Fruit fly (Drosophila melanogaster) whole organism, pupa: ENCODE measurements around the gene CG13101.

Experiments used
- CG10348 ChIP-seq: fragments of 200-800 bp; sonication (Bioruptor generic); IDR thresholded peaks from 2 replicates; pipeline ENCODE4 v1.3.6; 2022; ENCODE audit warnings: missing biosample characterization, missing genetic modification characterization
- CG12605 ChIP-seq: fragments of 200-800 bp; sonication (Bioruptor generic); IDR thresholded peaks from 2 replicates; pipeline ENCODE4 v1.3.6; 2022; ENCODE audit warnings: missing biosample characterization, missing genetic modification characterization
- CG13204 ChIP-seq: fragments of 200-800 bp; sonication (Bioruptor generic); optimal IDR thresholded peaks from 2 replicates; lab custom pipeline; 2018; ENCODE audit warnings: missing biosample characterization, mild to moderate bottlenecking, missing genetic modification characterization, moderate library complexity
- CG32121 ChIP-seq: fragments of 200-800 bp; sonication (Bioruptor generic); IDR thresholded peaks from 2 replicates; pipeline ENCODE4 v1.3.6; 2022; ENCODE audit warnings: missing biosample characterization, missing genetic modification characterization
- CG8301 ChIP-seq: fragments of 200-800 bp; sonication (Bioruptor generic); optimal IDR thresholded peaks from 2 replicates; lab custom pipeline; 2018; ENCODE audit warnings: missing biosample characterization, mild to moderate bottlenecking, missing genetic modification characterization
- EcR ChIP-seq: fragments of 200-800 bp; sonication (Bioruptor generic); optimal IDR thresholded peaks from 3 replicates; lab custom pipeline; 2019; ENCODE audit warnings: missing biosample characterization, missing genetic modification characterization, mild to moderate bottlenecking, moderate library complexity, missing genetic modification reagents
- Ets98B ChIP-seq: fragments of 200-800 bp; sonication (Bioruptor generic); IDR thresholded peaks from 2 replicates; pipeline ENCODE4 v1.3.6; 2022; ENCODE audit warnings: missing biosample characterization, missing genetic modification characterization
- Pif1A ChIP-seq: fragments of 200-800 bp; sonication (Bioruptor generic); optimal IDR thresholded peaks from 3 replicates; lab custom pipeline; 2016; ENCODE audit warnings: missing biosample characterization, missing genetic modification characterization
- Snoo ChIP-seq: fragments of 200-800 bp; sonication (Bioruptor generic); optimal IDR thresholded peaks from 3 replicates; lab custom pipeline; 2017; ENCODE audit warnings: missing biosample characterization, mild to moderate bottlenecking, missing genetic modification characterization, inconsistent platforms
- fd96Ca ChIP-seq: fragments of 200-800 bp; sonication (Bioruptor generic); IDR thresholded peaks from 3 replicates; pipeline ENCODE4 v1.3.6; 2022; ENCODE audit warnings: missing biosample characterization, missing genetic modification characterization

DNA sequence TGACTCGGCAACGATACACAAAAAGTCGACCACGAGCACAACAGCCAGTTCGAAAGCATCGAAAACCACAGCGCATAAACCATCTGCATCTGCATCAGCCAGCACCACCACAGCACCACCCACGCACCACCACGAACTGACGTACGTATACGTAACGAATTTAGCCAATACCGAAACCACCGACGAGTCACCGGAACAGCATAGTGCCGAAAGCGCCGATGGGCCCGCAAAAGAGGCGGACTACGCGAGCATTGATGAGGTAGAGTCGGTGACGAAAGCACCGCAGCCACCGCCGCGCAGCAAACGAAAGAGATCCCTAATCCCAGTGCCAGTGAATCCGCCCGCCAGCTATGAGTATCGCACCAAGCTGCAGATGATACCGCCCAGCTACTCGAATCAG is 53.5 kb downstream of the CG13101 start:
- no peak for TF ChIP-seq Ets98B (GFP tag; lab: Robert Waterston, UW)
- no peak for TF ChIP-seq CG8301 (tag; lab: Kevin White, UChicago)
- no peak for TF ChIP-seq CG32121 (GFP tag; lab: Robert Waterston, UW)
- TF ChIP-seq CG13204 (GFP tag; lab: Kevin White, UChicago) = no peak
- TF ChIP-seq EcR (GFP tag; lab: Kevin White, UChicago) = no peak
- no peak for TF ChIP-seq Snoo
- TF ChIP-seq CG12605 (GFP tag; lab: Robert Waterston, UW) = no peak
- TF ChIP-seq fd96Ca = no peak
- TF ChIP-seq Pif1A (GFP tag; lab: Kevin White, UChicago) = no peak
- TF ChIP-seq CG10348 = no peak
